Worm (Caenorhabditis elegans) whole organism, L4 larva: ENCODE data around the gene K09H11.9.

ENCODE experiments used
- T20F7.1 ChIP-seq: fragments of 200-800 bp; sonication (Bioruptor generic); optimal IDR thresholded peaks from 2 replicates; lab custom pipeline; 2018; ENCODE audit warnings: mild to moderate bottlenecking, missing genetic modification characterization, missing compliant biosample characterization
- Y5F2A.4 ChIP-seq: fragments of 200-800 bp; sonication (Bioruptor generic); optimal IDR thresholded peaks from 2 replicates; lab custom pipeline; 2018; ENCODE audit warnings: mild to moderate bottlenecking, missing genetic modification characterization, missing compliant biosample characterization
- ama-1 ChIP-seq: fragments of 150-350 bp; optimal IDR thresholded peaks from 2 replicates; lab custom pipeline; 2014; ENCODE audit warnings: inconsistent platforms, mixed read lengths
- duxl-1 ChIP-seq: sonication (generic microtip); optimal IDR thresholded peaks from 2 replicates; lab custom pipeline; 2016; ENCODE audit warnings: mild to moderate bottlenecking, missing genetic modification characterization, moderate library complexity, missing compliant biosample characterization; ENCODE audit not compliant: poor library complexity
- hif-1 ChIP-seq, 2 experiments: sonication (generic microtip); optimal IDR thresholded peaks; 2 replicates each; lab custom pipeline; 2016 to 2017; ENCODE audit warnings: missing compliant biosample characterization in 2 of 2, missing genetic modification characterization in 2 of 2, missing genetic modification reagents in 2 of 2, missing genotype in 2 of 2, mild to moderate bottlenecking in 1 of 2
- mxl-2 ChIP-seq: fragments of 200-800 bp; sonication (Bioruptor generic); conservative IDR thresholded peaks from 2 replicates; pipeline ENCODE4 v1.3.6; 2022; ENCODE audit warnings: missing genetic modification reagents, missing genetic modification characterization, missing compliant biosample characterization
- nhr-11 ChIP-seq: fragments of 150-350 bp; optimal IDR thresholded peaks from 2 replicates; lab custom pipeline; 2014; ENCODE audit warnings: missing biosample characterization, missing genetic modification characterization
- nhr-76 ChIP-seq: fragments of 150-350 bp; optimal IDR thresholded peaks from 2 replicates; lab custom pipeline; 2014; ENCODE audit warnings: missing biosample characterization, missing genetic modification characterization
- unc-39 ChIP-seq: sonication (generic microtip); optimal IDR thresholded peaks from 2 replicates; lab custom pipeline; 2017; ENCODE audit warnings: missing biosample characterization, missing genetic modification characterization
- unc-62 ChIP-seq, 3 experiments: fragments of 150-350 bp in 1 of 3; sonication (generic microtip); optimal IDR thresholded peaks in 2 of 3; peaks in 1 of 3; 1 replicate in 1 of 3; 2 replicates in 2 of 3; lab custom pipeline; 2014 to 2017; ENCODE audit warnings: missing biosample characterization in 3 of 3, missing genetic modification characterization in 3 of 3, missing genetic modification reagents in 3 of 3, missing genotype in 1 of 3

DNA sequence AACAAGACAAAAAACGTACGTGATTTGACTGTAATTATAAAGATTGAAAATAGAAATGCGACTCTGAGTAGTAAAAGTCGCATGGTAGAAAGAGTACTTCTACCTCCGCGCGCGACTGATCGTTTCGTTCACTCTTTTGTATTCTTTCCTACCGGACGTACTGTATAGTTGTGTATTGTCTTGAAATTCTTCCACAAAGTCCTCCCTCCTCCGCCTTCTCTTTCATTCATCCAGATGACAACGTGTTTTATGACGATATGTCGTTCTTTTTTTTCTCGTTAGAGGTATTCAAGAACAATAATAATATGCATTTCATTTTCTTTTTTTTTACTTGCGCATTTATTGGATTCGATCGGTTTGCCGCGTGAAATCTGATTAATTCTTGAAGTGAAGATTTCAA lies 10.1 kb upstream of the K09H11.9 start, which contains the start of gene K09H11.4:
- no peak for TF ChIP-seq duxl-1 (tag; lab: Kevin White, UChicago)
- TF ChIP-seq Y5F2A.4 (GFP tag; lab: Kevin White, UChicago), result no peak
- no peak for TF ChIP-seq T20F7.1
- TF ChIP-seq mxl-2 (GFP tag; lab: Robert Waterston, UW), result no peak
- no peak for TF ChIP-seq ama-1
- TF ChIP-seq nhr-11, result no peak
- no peak for TF ChIP-seq hif-1 (tag; optimal IDR thresholded peaks at IDR 0.05; lab: Kevin White, UChicago)
- no peak for TF ChIP-seq unc-62 (GFP tag; optimal IDR thresholded peaks at IDR 0.05 in 1 of 2; lab: Kevin White, UChicago)
- no peak for TF ChIP-seq unc-62 (tag; optimal IDR thresholded peaks at IDR 0.05; lab: Kevin White, UChicago)
- TF ChIP-seq nhr-76 (tag; lab: Kevin White, UChicago), result no peak
- no peak for TF ChIP-seq unc-39
